Worm (Caenorhabditis elegans): ENCODE data around the gene cex-1.

cex-1 gene

ce11 chrII:5446506-5446905 lies 975 bp upstream of the cex-1 start, which contains the start of gene nmr-1:
nmr-1 (minus strand) TSS chrII:5446606.
- TF ChIP-seq tbx-2 (tag; optimal IDR thresholded peaks at IDR 0.05) (no peak), sea-2 (GFP tag; optimal IDR thresholded peaks at IDR 0.05) (no peak), lin-15B (tag; optimal IDR thresholded peaks at IDR 0.05) (no peak), ceh-9 (tag; optimal IDR thresholded peaks at IDR 0.05) (no peak), hmg-11 (tag; optimal IDR thresholded peaks at IDR 0.05) (no peak), nhr-76 (tag; optimal IDR thresholded peaks at IDR 0.05) (no peak), ceh-82 (tag; optimal IDR thresholded peaks at IDR 0.05) (no peak), ztf-11 (tag; optimal IDR thresholded peaks at IDR 0.05) (no peak), nhr-237 (tag; optimal IDR thresholded peaks at IDR 0.05) (no peak), daf-12 (tag; optimal IDR thresholded peaks at IDR 0.05) (no peak), pha-4 (tag; optimal IDR thresholded peaks at IDR 0.05) (no peak), fos-1 (tag; optimal IDR thresholded peaks at IDR 0.05) (no peak), ceh-16 (tag; optimal IDR thresholded peaks at IDR 0.05) (no peak), ceh-28 (tag; optimal IDR thresholded peaks at IDR 0.05) (no peak), elt-3 (tag; optimal IDR thresholded peaks at IDR 0.05) (no peak), lsy-12 (tag; optimal IDR thresholded peaks at IDR 0.05) (no peak), lin-39 (tag; optimal IDR thresholded peaks at IDR 0.05) (no peak), mml-1 (tag; optimal IDR thresholded peaks at IDR 0.05) (no peak), nhr-43 (tag; optimal IDR thresholded peaks at IDR 0.05; ENCODE audit: poor library complexity, severe bottlenecking) (no peak)

ce11 chrII:5449219-5449618 lies 1.7 kb downstream of the cex-1 start:
- TF ChIP-seq mdl-1 (tag; optimal IDR thresholded peaks at IDR 0.05), result no peak
- peak; percentile 84 for TF ChIP-seq egl-5 (tag; optimal IDR thresholded peaks at IDR 0.05)

DNA sequence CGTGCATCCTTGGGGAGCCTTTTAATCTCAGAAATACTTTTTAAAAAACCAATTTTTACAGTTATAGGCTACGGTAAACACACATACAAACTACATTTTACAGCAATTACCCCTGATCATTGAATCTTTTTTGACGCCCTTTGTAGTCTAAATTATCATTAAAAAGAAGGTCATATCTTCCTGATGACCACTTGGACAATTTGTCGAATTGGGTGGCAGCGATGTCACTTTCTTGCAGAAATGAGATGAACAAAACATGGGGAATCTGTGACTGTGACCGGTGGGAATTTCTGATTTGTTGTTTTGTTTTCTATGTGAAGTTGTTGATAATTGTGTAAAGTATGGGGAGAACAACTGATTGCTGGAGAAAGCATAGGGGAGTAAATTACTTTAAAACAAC lies 2.1 kb downstream of the cex-1 start:
- peak; percentile 18 for TF ChIP-seq nhr-25 (tag; optimal IDR thresholded peaks at IDR 0.05)
- TF ChIP-seq R02D3.7 (tag; optimal IDR thresholded peaks at IDR 0.05), result no peak
- TF ChIP-seq fkh-10 (GFP tag; optimal IDR thresholded peaks at IDR 0.05), result no peak

DNA sequence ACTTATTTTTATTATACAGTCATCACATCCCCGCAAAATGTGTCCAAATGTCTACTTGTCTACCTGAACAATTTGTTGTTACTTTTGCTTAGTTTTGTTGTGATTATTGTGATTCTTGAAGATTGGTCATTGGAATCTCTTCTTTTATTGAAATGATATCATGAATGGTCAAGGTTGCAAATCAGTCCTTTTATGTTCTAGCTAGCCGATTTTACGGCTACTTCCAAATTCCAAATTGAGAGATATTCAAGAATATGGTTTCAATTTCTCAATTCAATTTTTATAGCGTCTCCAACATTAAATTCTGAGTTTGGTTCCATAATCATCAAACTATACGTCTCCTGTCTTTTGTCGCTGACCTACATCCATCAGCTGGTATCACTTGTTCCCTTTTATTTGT lies 3.8 kb downstream of the cex-1 start:
- no peak for TF ChIP-seq elt-2 (tag; optimal IDR thresholded peaks at IDR 0.05)
- no peak for TF ChIP-seq lin-15B (tag; optimal IDR thresholded peaks at IDR 0.05)
- no peak for TF ChIP-seq egl-5 (tag; optimal IDR thresholded peaks at IDR 0.05)
- no peak for TF ChIP-seq unc-39 (tag; optimal IDR thresholded peaks at IDR 0.05)
- no peak for TF ChIP-seq nhr-76 (tag; optimal IDR thresholded peaks at IDR 0.05)

- peak; percentile 1 for TF ChIP-seq nhr-23 (tag; optimal IDR thresholded peaks at IDR 0.05)
- no peak for TF ChIP-seq lin-15B (tag; optimal IDR thresholded peaks at IDR 0.05)
Observed at ce11 chrII:5453547-5453946, 6.1 kb downstream of the cex-1 start, which contains the start of gene dhs-5. dhs-5 (plus strand) TSS chrII:5453847.

DNA sequence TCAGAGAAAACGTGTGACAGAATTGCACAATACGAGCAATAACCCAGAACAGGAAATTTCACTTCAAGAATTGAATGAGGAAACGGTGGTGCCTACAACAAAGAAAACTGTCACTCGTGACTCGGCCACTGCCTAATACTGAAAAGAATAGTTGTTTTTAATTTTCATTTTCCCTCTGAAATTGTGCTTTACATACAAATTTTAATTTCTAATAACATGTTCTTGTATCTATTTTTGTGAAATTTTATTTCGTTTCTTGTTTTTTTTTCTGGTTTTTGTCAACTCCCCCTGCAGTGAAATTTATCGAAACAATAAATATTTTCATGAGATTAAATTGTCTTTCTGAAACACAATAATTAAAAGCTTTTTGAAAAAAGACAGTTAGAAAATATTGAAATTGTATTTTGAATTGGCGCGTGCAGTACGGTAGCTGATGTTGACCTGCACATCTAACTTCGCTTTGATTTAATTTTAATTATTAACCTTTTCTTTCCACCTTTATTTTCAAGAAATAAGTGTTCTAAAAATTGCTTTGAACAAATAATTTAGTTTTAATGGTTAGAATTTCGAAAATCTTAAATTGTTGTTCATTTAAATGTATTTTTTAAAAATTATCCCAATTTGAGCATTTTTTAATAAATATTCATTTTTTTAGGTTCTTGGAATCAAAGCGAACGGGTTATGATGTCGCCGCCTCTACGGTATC lies 8.3 kb downstream of the cex-1 start, which contains the start of gene daz-1:
Gene daz-1 (plus strand): TSS at position 656 of the 706 bp plus-strand sequence.
- TF ChIP-seq ama-1 (optimal IDR thresholded peaks at IDR 0.05) (no peak), egl-27 (tag; optimal IDR thresholded peaks at IDR 0.05) (no peak), R02D3.7 (tag; optimal IDR thresholded peaks at IDR 0.05) (no peak)

DNA sequence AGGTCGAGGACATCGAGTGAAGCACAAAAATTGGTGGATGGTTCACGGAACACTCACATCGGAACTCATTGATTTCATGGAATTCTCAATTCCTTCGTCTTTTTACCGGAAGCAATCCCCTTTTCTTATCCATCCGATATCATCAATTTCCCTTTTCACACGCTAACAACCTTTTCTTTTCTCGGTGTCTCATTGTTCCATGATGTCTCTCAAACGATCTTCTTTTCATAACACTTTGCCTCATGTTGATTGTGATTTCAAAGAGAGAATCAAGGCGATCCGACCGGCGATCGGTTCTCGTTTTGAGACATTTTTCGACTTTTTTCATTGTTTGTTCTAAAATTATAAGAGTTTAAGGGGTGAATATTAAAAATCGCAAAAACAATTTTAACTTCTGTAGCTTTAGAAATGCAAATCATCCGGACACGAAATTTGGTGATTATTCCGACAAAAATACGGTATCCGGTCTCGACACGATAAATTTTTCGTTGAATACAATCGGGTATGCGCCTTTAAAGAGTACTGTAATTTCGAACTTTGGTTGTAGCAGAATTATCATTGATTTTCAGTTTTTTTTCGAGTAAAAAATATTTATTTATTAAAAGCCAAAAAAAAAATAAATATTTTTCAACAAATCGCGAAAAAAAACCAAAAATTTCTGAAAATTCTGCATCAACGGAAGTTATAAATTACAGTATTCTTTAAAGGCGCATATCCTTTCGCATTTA lies 11.4 kb downstream of the cex-1 start:
- TF ChIP-seq nhr-23 (tag; optimal IDR thresholded peaks at IDR 0.05), result no peak
- TF ChIP-seq sea-2 (GFP tag; optimal IDR thresholded peaks at IDR 0.05), result no peak
- no peak for TF ChIP-seq nhr-11 (tag; optimal IDR thresholded peaks at IDR 0.05)
- no peak for TF ChIP-seq fos-1 (tag; optimal IDR thresholded peaks at IDR 0.05)
- TF ChIP-seq ZK546.5 (tag; optimal IDR thresholded peaks at IDR 0.05), result no peak
- TF ChIP-seq eor-1 (tag; optimal IDR thresholded peaks at IDR 0.05), result no peak
- TF ChIP-seq elt-3 (tag; optimal IDR thresholded peaks at IDR 0.05), result peak in 1 of 3 experiments; percentile 16

Data from whole organism, L3 larva.